Worm (Caenorhabditis elegans): ENCODE results near the gene txt-9.

txt-9 gene

DNA sequence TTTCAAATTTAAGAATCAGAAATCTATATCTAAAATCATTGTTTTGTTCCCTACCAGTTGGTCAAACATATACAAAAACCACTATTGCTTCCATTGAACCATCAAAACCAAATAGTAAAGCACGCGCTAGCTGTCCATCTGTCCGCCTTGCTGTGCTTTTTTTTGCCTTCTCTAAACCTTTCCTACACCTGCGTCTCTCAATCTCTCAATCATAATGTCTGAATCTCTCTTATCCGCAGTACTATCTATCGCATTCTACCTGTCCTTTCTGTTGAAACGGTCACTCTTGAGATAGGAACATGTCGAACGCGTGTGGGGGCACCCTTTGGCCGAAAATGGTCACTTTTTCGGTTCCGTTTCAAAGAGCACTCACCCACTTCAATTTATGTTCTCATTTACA is 38.3 kb upstream of the txt-9 start (continued):
- TF ChIP-seq madf-5 (GFP tag; IDR thresholded peaks at IDR 0.05) (no peak), ceh-32 (tag; optimal IDR thresholded peaks at IDR 0.05; ENCODE audit: poor library complexity) (no peak), ctbp-1 (GFP tag; IDR thresholded peaks at IDR 0.05) (no peak), jun-1 (tag; optimal IDR thresholded peaks at IDR 0.05) (no peak), hmg-1.1 (GFP tag; IDR thresholded peaks at IDR 0.05) (no peak), F10B5.3 (tag; optimal IDR thresholded peaks at IDR 0.05) (no peak), mxl-2 (GFP tag; conservative IDR thresholded peaks at IDR 0.05) (no peak), aha-1 (tag) (peak; percentile 70), nhr-28 (tag; optimal IDR thresholded peaks at IDR 0.05) (peak; percentile 54), spr-1 (tag; optimal IDR thresholded peaks at IDR 0.05) (no peak), duxl-1 (tag; optimal IDR thresholded peaks at IDR 0.05; ENCODE audit: poor library complexity) (no peak), lim-7 (GFP tag; IDR thresholded peaks at IDR 0.05) (no peak), sdz-12 (GFP tag; optimal IDR thresholded peaks at IDR 0.05) (no peak), lir-3 (tag; optimal IDR thresholded peaks at IDR 0.05) (no peak), snpc-1.2 (GFP tag; IDR thresholded peaks at IDR 0.05) (no peak)

DNA sequence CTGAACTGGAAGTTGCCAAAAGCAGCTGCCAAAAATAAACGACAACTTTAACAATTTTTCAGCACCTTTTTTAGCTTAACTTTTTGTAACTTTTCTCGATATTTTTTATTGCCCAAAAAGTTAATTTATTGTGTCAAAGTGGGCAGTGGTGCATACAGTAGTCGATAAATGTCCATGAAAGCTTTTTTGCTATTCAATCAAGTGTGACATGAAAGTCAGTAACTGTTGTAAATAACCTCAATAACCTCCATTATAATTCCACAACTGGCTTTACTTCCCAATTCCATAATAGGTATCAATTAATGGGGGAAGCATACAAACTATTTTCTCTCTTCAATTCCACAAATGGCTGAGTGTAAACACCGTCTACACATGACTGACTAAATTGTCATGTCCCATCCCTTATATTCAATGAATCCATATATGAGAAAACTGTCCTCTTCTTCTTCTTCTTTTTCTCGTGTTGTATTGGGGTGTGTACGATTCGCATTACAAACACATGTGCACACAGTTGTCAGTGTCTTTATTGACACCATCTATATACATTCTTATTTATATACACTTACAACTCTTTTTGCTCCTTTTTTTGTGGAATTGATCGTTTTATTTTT is 37.3 kb upstream of the txt-9 start:
- TF ChIP-seq arid-1 (GFP tag; conservative IDR thresholded peaks at IDR 0.05) (no peak), hlh-30 (tag; optimal IDR thresholded peaks at IDR 0.05; ENCODE audit: insufficient read depth) (peak; percentile 60), aha-1 (tag) (peak; percentile 92), mdl-1 (tag; optimal IDR thresholded peaks at IDR 0.05) (peak in 1 of 2 experiments; percentile 7), dve-1 (tag; optimal IDR thresholded peaks at IDR 0.05; ENCODE audit: insufficient read depth) (peak; percentile 20)

DNA sequence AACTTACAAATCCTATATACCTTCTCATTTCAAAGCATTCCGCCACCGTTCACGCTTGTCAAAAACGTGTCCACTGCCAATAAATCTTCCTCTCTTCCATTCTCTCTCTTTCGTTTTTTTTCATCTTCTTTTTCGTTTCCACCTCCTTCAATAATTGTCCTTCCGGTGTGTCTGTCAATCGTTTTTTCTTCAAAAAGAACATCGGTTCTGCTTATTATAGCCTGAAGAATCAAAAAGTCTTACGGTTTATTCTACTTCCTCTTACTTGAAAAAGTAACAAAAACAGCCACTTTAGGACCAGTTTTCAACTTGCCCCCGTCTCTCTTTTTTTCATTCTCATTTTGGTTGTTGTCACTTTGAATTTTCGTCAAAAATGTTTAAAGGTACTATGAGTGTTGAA is 36.3 kb upstream of the txt-9 start:
- no peak for TF ChIP-seq nhr-6 (tag; optimal IDR thresholded peaks at IDR 0.05)
- no peak for TF ChIP-seq lin-29 (GFP tag; IDR thresholded peaks at IDR 0.05)
- peak in 1 of 2 experiments; percentile 22 for TF ChIP-seq lsy-2 (tag; optimal IDR thresholded peaks at IDR 0.05)
- TF ChIP-seq F37D6.2 (tag; optimal IDR thresholded peaks at IDR 0.05) = no peak
- TF ChIP-seq fos-1 (tag; optimal IDR thresholded peaks at IDR 0.05) = no peak
- TF ChIP-seq nhr-48 (tag; optimal IDR thresholded peaks at IDR 0.05) = no peak
- no peak for TF ChIP-seq nhr-111 (GFP tag; optimal IDR thresholded peaks at IDR 0.05)
- no peak for TF ChIP-seq php-3 (GFP tag; IDR thresholded peaks at IDR 0.05)
- TF ChIP-seq aha-1 (tag) = peak; percentile 61
- peak; percentile 1 for TF ChIP-seq hlh-30 (tag; optimal IDR thresholded peaks at IDR 0.05; ENCODE audit: insufficient read depth)
- peak; percentile 56 for TF ChIP-seq mxl-3 (GFP tag; optimal IDR thresholded peaks at IDR 0.05)
- TF ChIP-seq dmd-6 (GFP tag; IDR thresholded peaks at IDR 0.05) = no peak
- TF ChIP-seq Y75B8A.6 (GFP tag; IDR thresholded peaks at IDR 0.05) = no peak
- peak in 1 of 2 experiments; percentile 35 for TF ChIP-seq mdl-1 (tag; optimal IDR thresholded peaks at IDR 0.05)
- TF ChIP-seq mep-1 (tag; optimal IDR thresholded peaks at IDR 0.05) = peak; percentile 9
- TF ChIP-seq hlh-11 (tag; optimal IDR thresholded peaks at IDR 0.05) = peak; percentile 25
- peak; percentile 77 for TF ChIP-seq cey-2 (tag; optimal IDR thresholded peaks at IDR 0.05; ENCODE audit: borderline replicate concordance, insufficient read depth)
- TF ChIP-seq nhr-42 (GFP tag; IDR thresholded peaks at IDR 0.05) = no peak
- peak; percentile 50 for TF ChIP-seq nhr-28 (tag; optimal IDR thresholded peaks at IDR 0.05)
- TF ChIP-seq ceh-20 (GFP tag; IDR thresholded peaks at IDR 0.05) = no peak
- peak in 1 of 2 experiments; percentile 99 for TF ChIP-seq unc-62 (GFP tag; optimal IDR thresholded peaks at IDR 0.05 in 1 of 2)
- no peak for TF ChIP-seq unc-62 (tag; optimal IDR thresholded peaks at IDR 0.05)

All from whole organism, L4 larva.